Worm (Caenorhabditis elegans) whole organism, L1 larva: ENCODE results near the gene tric-1B.2.

Experiments
- C34B4.2 ChIP-seq: sonication (generic microtip); optimal IDR thresholded peaks from 2 replicates; lab custom pipeline; 2017; ENCODE audit warnings: mild to moderate bottlenecking, missing genetic modification characterization, missing compliant biosample characterization
- Y116A8C.19 ChIP-seq: sonication (generic microtip); optimal IDR thresholded peaks from 2 replicates; lab custom pipeline; 2016; ENCODE audit warnings: missing compliant biosample characterization, missing genetic modification characterization, borderline replicate concordance
- aha-1 ChIP-seq: fragments of 150-350 bp; optimal IDR thresholded peaks from 2 replicates; lab custom pipeline; 2014; ENCODE audit warnings: missing biosample characterization, missing genetic modification characterization
- alr-1 ChIP-seq: fragments of 200-800 bp; sonication (Bioruptor generic); optimal IDR thresholded peaks from 2 replicates; lab custom pipeline; 2018; ENCODE audit warnings: borderline replicate concordance, mild to moderate bottlenecking, missing genetic modification characterization, missing compliant biosample characterization
- ama-1 ChIP-seq: fragments of 150-350 bp; optimal IDR thresholded peaks from 2 replicates; lab custom pipeline; 2014
- blmp-1 ChIP-seq: fragments of 150-350 bp; optimal IDR thresholded peaks from 2 replicates; lab custom pipeline; 2014; ENCODE audit warnings: missing biosample characterization, missing genetic modification characterization
- ceh-63 ChIP-seq: fragments of 200-800 bp; sonication (Bioruptor generic); optimal IDR thresholded peaks from 2 replicates; lab custom pipeline; 2018; ENCODE audit warnings: mild to moderate bottlenecking, missing genetic modification characterization, missing compliant biosample characterization
- ceh-8 ChIP-seq: fragments of 200-800 bp; sonication (Bioruptor generic); optimal IDR thresholded peaks from 2 replicates; lab custom pipeline; 2018; ENCODE audit warnings: mild to moderate bottlenecking, missing genetic modification characterization, moderate library complexity, missing compliant biosample characterization
- ces-1 ChIP-seq: fragments of 150-350 bp; optimal IDR thresholded peaks from 2 replicates; lab custom pipeline; 2014; ENCODE audit warnings: missing biosample characterization, missing genetic modification reagents, missing genetic modification characterization
- dpl-1 ChIP-seq, 3 experiments: fragments of 150-350 bp in 2 of 3; sonication (generic microtip) in 1 of 3; optimal IDR thresholded peaks; 2 replicates each; lab custom pipeline; 2014 to 2017; ENCODE audit warnings: missing biosample characterization in 3 of 3, missing genetic modification characterization in 3 of 3, missing genetic modification reagents in 3 of 3
- dsc-1 ChIP-seq: sonication (generic microtip); optimal IDR thresholded peaks from 2 replicates; lab custom pipeline; 2016; ENCODE audit warnings: mild to moderate bottlenecking, missing genetic modification characterization, missing compliant biosample characterization
- efl-1 ChIP-seq, 4 experiments: fragments of 150-350 bp; optimal IDR thresholded peaks in 3 of 4; peaks in 1 of 4; 1 replicate in 1 of 4; 2 replicates in 3 of 4; lab custom pipeline; 2014; ENCODE audit warnings: missing biosample characterization in 2 of 4, missing genetic modification characterization in 2 of 4, missing genetic modification reagents in 2 of 4
- egl-13 ChIP-seq: sonication (generic microtip); optimal IDR thresholded peaks from 2 replicates; lab custom pipeline; 2016; ENCODE audit warnings: missing genotype, missing genetic modification reagents, missing genetic modification characterization, missing compliant biosample characterization
- elt-3 ChIP-seq, 6 experiments: fragments of 150-350 bp in 1 of 6; sonication (generic microtip); optimal IDR thresholded peaks; 2 replicates each; lab custom pipeline; 2017 to 2018; ENCODE audit warnings: missing biosample characterization in 6 of 6, missing genetic modification characterization in 6 of 6, inconsistent platforms in 1 of 6
- fkh-10 ChIP-seq: sonication (generic microtip); optimal IDR thresholded peaks from 2 replicates; lab custom pipeline; 2017; ENCODE audit warnings: missing biosample characterization, missing genetic modification reagents, missing genetic modification characterization
- fkh-4 ChIP-seq: sonication (generic microtip); optimal IDR thresholded peaks from 2 replicates; lab custom pipeline; 2016; ENCODE audit warnings: missing compliant biosample characterization, missing genetic modification characterization, borderline replicate concordance
- fkh-8 ChIP-seq: sonication (generic microtip); optimal IDR thresholded peaks from 2 replicates; lab custom pipeline; 2016; ENCODE audit warnings: mild to moderate bottlenecking, missing genetic modification characterization, missing compliant biosample characterization
- fos-1 ChIP-seq: fragments of 150-350 bp; optimal IDR thresholded peaks from 2 replicates; lab custom pipeline; 2014; ENCODE audit warnings: missing biosample characterization, missing genetic modification characterization
- hlh-4 ChIP-seq: sonication (generic microtip); optimal IDR thresholded peaks from 2 replicates; lab custom pipeline; 2016; ENCODE audit warnings: mild to moderate bottlenecking, missing genetic modification characterization, missing compliant biosample characterization
- hpl-2 ChIP-seq: fragments of 150-350 bp; optimal IDR thresholded peaks from 2 replicates; lab custom pipeline; 2014; ENCODE audit warnings: missing biosample characterization, missing genetic modification reagents, missing genetic modification characterization
- jun-1 ChIP-seq: fragments of 150-350 bp; optimal IDR thresholded peaks from 2 replicates; lab custom pipeline; 2014; ENCODE audit warnings: missing biosample characterization, missing genetic modification reagents, missing genetic modification characterization
- lin-13 ChIP-seq: fragments of 150-350 bp; optimal IDR thresholded peaks from 2 replicates; lab custom pipeline; 2014; ENCODE audit warnings: missing biosample characterization, missing genetic modification reagents, missing genetic modification characterization
- lin-39 ChIP-seq: fragments of 150-350 bp; optimal IDR thresholded peaks from 2 replicates; lab custom pipeline; 2014; ENCODE audit warnings: missing biosample characterization, missing genetic modification reagents, missing genetic modification characterization
- lir-3 ChIP-seq: sonication (generic microtip); optimal IDR thresholded peaks from 2 replicates; lab custom pipeline; 2016; ENCODE audit warnings: mild to moderate bottlenecking, missing genetic modification characterization, moderate library complexity, missing compliant biosample characterization; ENCODE audit not compliant: poor library complexity
- mab-9 ChIP-seq: fragments of 200-800 bp; sonication (Bioruptor generic); IDR thresholded peaks from 2 replicates; pipeline ENCODE4 v1.3.6; 2022; ENCODE audit warnings: missing genetic modification reagents, missing genetic modification characterization, missing compliant biosample characterization
- mef-2 ChIP-seq: fragments of 150-350 bp; optimal IDR thresholded peaks from 2 replicates; lab custom pipeline; 2014; ENCODE audit warnings: missing biosample characterization, missing genetic modification characterization
- nhr-11 ChIP-seq: fragments of 150-350 bp; optimal IDR thresholded peaks from 2 replicates; lab custom pipeline; 2014; ENCODE audit warnings: missing biosample characterization, missing genetic modification characterization
- nhr-12 ChIP-seq: sonication (generic microtip); optimal IDR thresholded peaks from 2 replicates; lab custom pipeline; 2017; ENCODE audit warnings: missing biosample characterization, missing genetic modification characterization
- nhr-19 ChIP-seq: fragments of 200-800 bp; sonication (Bioruptor generic); conservative IDR thresholded peaks from 2 replicates; pipeline ENCODE4 v1.3.6; 2022; ENCODE audit warnings: missing genetic modification characterization, missing compliant biosample characterization
- nhr-20 ChIP-seq: sonication (generic microtip); optimal IDR thresholded peaks from 2 replicates; lab custom pipeline; 2016; ENCODE audit warnings: mild to moderate bottlenecking, missing genetic modification characterization, missing compliant biosample characterization
- nhr-237 ChIP-seq: fragments of 150-350 bp; optimal IDR thresholded peaks from 2 replicates; lab custom pipeline; 2014; ENCODE audit warnings: missing biosample characterization, missing genetic modification characterization
- nhr-28 ChIP-seq: fragments of 150-350 bp; optimal IDR thresholded peaks from 2 replicates; lab custom pipeline; 2014; ENCODE audit warnings: missing biosample characterization, missing genetic modification characterization
- nhr-71 ChIP-seq: sonication (generic microtip); optimal IDR thresholded peaks from 2 replicates; lab custom pipeline; 2016; ENCODE audit warnings: mild to moderate bottlenecking, missing genetic modification characterization, moderate library complexity, missing compliant biosample characterization
- nhr-76 ChIP-seq: sonication (generic microtip); optimal IDR thresholded peaks from 2 replicates; lab custom pipeline; 2017; ENCODE audit warnings: missing biosample characterization, missing genetic modification characterization
- nhr-77 ChIP-seq: fragments of 150-350 bp; optimal IDR thresholded peaks from 2 replicates; lab custom pipeline; 2014; ENCODE audit warnings: missing biosample characterization, missing genetic modification characterization
- nhr-84 ChIP-seq: sonication (generic microtip); optimal IDR thresholded peaks from 2 replicates; lab custom pipeline; 2017; ENCODE audit warnings: missing biosample characterization, missing genetic modification characterization
- nhr-85 ChIP-seq: sonication (generic microtip); peaks from one replicate; lab custom pipeline; 2016; ENCODE audit warnings: missing genetic modification characterization, inconsistent platforms, missing compliant biosample characterization
- nhr-90 ChIP-seq: sonication (generic microtip); optimal IDR thresholded peaks from 2 replicates; lab custom pipeline; 2016; ENCODE audit warnings: mild to moderate bottlenecking, missing genetic modification characterization, missing compliant biosample characterization; ENCODE audit not compliant: poor library complexity
- pag-3 ChIP-seq: sonication (generic microtip); optimal IDR thresholded peaks from 2 replicates; lab custom pipeline; 2017; ENCODE audit warnings: missing genetic modification characterization, mild to moderate bottlenecking, missing compliant biosample characterization, antibody characterized with exemption, borderline replicate concordance; ENCODE audit not compliant: insufficient read depth
- rnt-1 ChIP-seq: sonication (generic microtip); optimal IDR thresholded peaks from 2 replicates; lab custom pipeline; 2016; ENCODE audit warnings: mild to moderate bottlenecking, missing genetic modification characterization, moderate library complexity, missing compliant biosample characterization
- skn-1 ChIP-seq: fragments of 150-350 bp; optimal IDR thresholded peaks from 2 replicates; lab custom pipeline; 2014; ENCODE audit warnings: missing biosample characterization, missing genetic modification characterization
- sox-4 ChIP-seq: sonication (generic microtip); optimal IDR thresholded peaks from 2 replicates; lab custom pipeline; 2016; ENCODE audit warnings: missing genetic modification characterization, missing compliant biosample characterization
- sptf-1 ChIP-seq: fragments of 150-350 bp; optimal IDR thresholded peaks from 2 replicates; lab custom pipeline; 2014; ENCODE audit warnings: missing biosample characterization, missing genetic modification characterization
- tlp-1 ChIP-seq: fragments of 150-350 bp; optimal IDR thresholded peaks from 2 replicates; lab custom pipeline; 2014; ENCODE audit warnings: missing biosample characterization, missing genetic modification characterization
- unc-130 ChIP-seq: fragments of 150-350 bp; optimal IDR thresholded peaks from 2 replicates; lab custom pipeline; 2017; ENCODE audit warnings: missing biosample characterization, missing genetic modification characterization, inconsistent platforms
- unc-62 ChIP-seq: fragments of 150-350 bp; optimal IDR thresholded peaks from 2 replicates; lab custom pipeline; 2014; ENCODE audit warnings: missing biosample characterization, missing genetic modification reagents, missing genetic modification characterization
- unc-86 ChIP-seq: sonication (generic microtip); optimal IDR thresholded peaks from 2 replicates; lab custom pipeline; 2016; ENCODE audit warnings: missing genetic modification characterization, missing compliant biosample characterization
- unc-98 ChIP-seq: fragments of 200-800 bp; sonication (Bioruptor generic); IDR thresholded peaks from 2 replicates; pipeline ENCODE4 v1.3.6; 2022; ENCODE audit warnings: missing genetic modification characterization, missing compliant biosample characterization
- vab-15 ChIP-seq: sonication (generic microtip); optimal IDR thresholded peaks from 2 replicates; lab custom pipeline; 2017; ENCODE audit warnings: missing genotype, mild to moderate bottlenecking, missing genetic modification characterization, missing compliant biosample characterization
- xbp-1 ChIP-seq: sonication (generic microtip); optimal IDR thresholded peaks from 2 replicates; lab custom pipeline; 2016; ENCODE audit warnings: missing genetic modification characterization, missing compliant biosample characterization
- zag-1 ChIP-seq: fragments of 150-350 bp; optimal IDR thresholded peaks from 2 replicates; lab custom pipeline; 2014; ENCODE audit warnings: missing biosample characterization, missing genetic modification characterization
- zip-4 ChIP-seq: fragments of 200-800 bp; sonication (Bioruptor generic); optimal IDR thresholded peaks from 2 replicates; lab custom pipeline; 2018; ENCODE audit warnings: mild to moderate bottlenecking, missing genetic modification characterization, moderate library complexity, missing compliant biosample characterization
- ztf-11 ChIP-seq, 2 experiments: sonication (generic microtip); optimal IDR thresholded peaks; 2 replicates each; lab custom pipeline; 2016 to 2017; ENCODE audit warnings: missing genetic modification characterization in 2 of 2, missing biosample characterization in 1 of 2, missing compliant biosample characterization in 1 of 2
- ztf-4 ChIP-seq: fragments of 150-350 bp; optimal IDR thresholded peaks from 2 replicates; lab custom pipeline; 2014; ENCODE audit warnings: missing biosample characterization, missing genetic modification characterization

Gene tric-1B.2

DNA sequence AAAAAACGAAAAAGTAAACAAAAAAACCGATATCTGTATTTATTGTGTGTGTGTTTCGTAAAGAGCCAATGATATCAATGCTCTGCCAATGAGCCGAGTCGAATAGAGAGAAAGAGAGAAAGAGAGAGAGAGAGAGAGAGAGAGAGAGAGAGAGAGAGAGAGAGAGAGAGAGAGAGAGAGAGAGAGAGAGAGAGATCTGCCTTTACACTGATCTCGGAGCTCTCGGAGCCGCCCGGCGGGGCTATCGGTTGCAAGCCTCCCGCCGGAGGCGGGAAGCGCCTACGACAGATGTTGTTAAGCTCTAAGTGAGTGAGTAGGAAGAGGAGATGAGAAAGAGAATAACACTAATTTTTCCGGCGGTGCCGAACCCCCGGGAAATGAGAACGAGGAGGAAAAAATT, 10.3 kb downstream of the tric-1B.2 start:
- TF ChIP-seq ama-1 (lab: Kevin White, UChicago) (no peak), nhr-76 (no peak), dpl-1 (GFP tag; optimal IDR thresholded peaks at IDR 0.05; lab: Kevin White, UChicago) (peak in 1 of 3 experiments; percentile 11), dsc-1 (tag; lab: Kevin White, UChicago) (no peak), rnt-1 (tag; lab: Kevin White, UChicago) (no peak), aha-1 (tag; lab: Kevin White, UChicago) (no peak), nhr-11 (peak; percentile 46), tlp-1 (tag; lab: Kevin White, UChicago) (no peak), nhr-12 (tag; lab: Kevin White, UChicago) (no peak), ceh-8 (GFP tag; lab: Kevin White, UChicago) (no peak), fkh-4 (no peak), mef-2 (tag; lab: Kevin White, UChicago) (no peak), fkh-8 (tag; lab: Kevin White, UChicago) (no peak), vab-15 (tag; lab: Kevin White, UChicago) (no peak), blmp-1 (no peak), nhr-84 (no peak), lin-13 (GFP tag; lab: Kevin White, UChicago) (no peak), nhr-28 (tag; lab: Kevin White, UChicago) (no peak), efl-1 (optimal IDR thresholded peaks at IDR 0.05; lab: Kevin White, UChicago) (peak; percentile 52 to 57), efl-1 (GFP tag; optimal IDR thresholded peaks at IDR 0.05 in 1 of 2; lab: Kevin White, UChicago) (peak in 1 of 2 experiments; percentile 79), hlh-4 (tag; lab: Kevin White, UChicago) (no peak), pag-3 (peak; percentile 30), hpl-2 (no peak), skn-1 (tag; lab: Kevin White, UChicago) (no peak), ztf-4 (no peak), fos-1 (tag; lab: Kevin White, UChicago) (no peak), sptf-1 (tag; lab: Kevin White, UChicago) (no peak), nhr-71 (tag; lab: Kevin White, UChicago) (no peak), nhr-77 (tag; lab: Kevin White, UChicago) (no peak), nhr-20 (tag; lab: Kevin White, UChicago) (no peak), xbp-1 (tag; lab: Kevin White, UChicago) (no peak), egl-13 (no peak), nhr-90 (tag; lab: Kevin White, UChicago) (no peak), unc-62 (no peak), unc-86 (tag; lab: Kevin White, UChicago) (no peak), ztf-11 (tag; optimal IDR thresholded peaks at IDR 0.05; lab: Kevin White, UChicago) (no peak), mab-9 (no peak), nhr-19 (GFP tag; lab: Robert Waterston, UW) (peak; percentile 74), zag-1 (tag; lab: Kevin White, UChicago) (no peak), fkh-10 (GFP tag; lab: Kevin White, UChicago) (no peak), C34B4.2 (tag; lab: Kevin White, UChicago) (no peak), lin-39 (tag; lab: Kevin White, UChicago) (peak; percentile 25), ces-1 (GFP tag; lab: Kevin White, UChicago) (no peak), sox-4 (tag; lab: Kevin White, UChicago) (no peak), nhr-237 (tag; lab: Kevin White, UChicago) (no peak), unc-98 (GFP tag; lab: Robert Waterston, UW) (peak; percentile 50; the same call in 1 of the 2 replicates), elt-3 (tag; optimal IDR thresholded peaks at IDR 0.05; lab: Kevin White, UChicago) (no peak), ceh-63 (no peak), unc-130 (no peak), nhr-85 (tag; lab: Kevin White, UChicago) (no peak), Y116A8C.19 (tag; lab: Kevin White, UChicago) (no peak), jun-1 (no peak), lir-3 (tag; lab: Kevin White, UChicago) (no peak), zip-4 (GFP tag; lab: Kevin White, UChicago) (no peak), alr-1 (tag; lab: Kevin White, UChicago) (no peak)
